Fruit fly (Drosophila melanogaster) whole organism, embryonic: ENCODE results near the gene Tsp29Fa.

Source experiments
- ATbp ChIP-seq: fragments of 200-800 bp; sonication (Bioruptor generic); optimal IDR thresholded peaks from 2 replicates; lab custom pipeline; 2017; ENCODE audit warnings: missing biosample characterization, mild to moderate bottlenecking, missing genetic modification characterization, missing genetic modification reagents
- Asciz ChIP-seq: fragments of 200-800 bp; sonication (Bioruptor generic); optimal IDR thresholded peaks from 2 replicates; lab custom pipeline; 2017; ENCODE audit warnings: missing biosample characterization, mild to moderate bottlenecking, missing genetic modification characterization, missing genetic modification reagents
- CG10654 ChIP-seq: fragments of 200-800 bp; sonication (Bioruptor generic); optimal IDR thresholded peaks from 2 replicates; lab custom pipeline; 2016; ENCODE audit warnings: missing biosample characterization, missing genetic modification characterization
- CG11093 ChIP-seq: fragments of 200-800 bp; sonication (Bioruptor generic); IDR thresholded peaks from 3 replicates; pipeline ENCODE4 v1.3.6; 2022; ENCODE audit warnings: missing biosample characterization, missing genetic modification characterization
- CG12219 ChIP-seq: fragments of 200-800 bp; sonication (Bioruptor generic); optimal IDR thresholded peaks from 3 replicates; lab custom pipeline; 2018; ENCODE audit warnings: missing biosample characterization, mild to moderate bottlenecking, missing genetic modification characterization
- CG14860 ChIP-seq: fragments of 200-800 bp; sonication (Bioruptor generic); IDR thresholded peaks from 3 replicates; pipeline ENCODE4 v1.3.6; 2022; ENCODE audit warnings: missing biosample characterization, missing genetic modification characterization; ENCODE audit not compliant: partially characterized antibody
- CG15011 ChIP-seq: fragments of 200-800 bp; sonication (Bioruptor generic); optimal IDR thresholded peaks from 3 replicates; lab custom pipeline; 2018; ENCODE audit warnings: missing biosample characterization, mild to moderate bottlenecking, missing genetic modification characterization
- CG16813 ChIP-seq: fragments of 200-800 bp; sonication (Bioruptor generic); IDR thresholded peaks from 3 replicates; pipeline ENCODE4 v1.3.6; 2022; ENCODE audit warnings: missing biosample characterization, missing genetic modification characterization; ENCODE audit not compliant: partially characterized antibody
- CG17385 ChIP-seq: fragments of 200-800 bp; sonication (Bioruptor generic); optimal IDR thresholded peaks from 3 replicates; lab custom pipeline; 2018; ENCODE audit warnings: missing biosample characterization, mild to moderate bottlenecking, missing genetic modification characterization
- CG17612 ChIP-seq: fragments of 200-800 bp; sonication (Bioruptor generic); IDR thresholded peaks from 2 replicates; pipeline ENCODE4 v1.3.6; 2022; ENCODE audit warnings: missing biosample characterization, missing genetic modification characterization
- CG17802 ChIP-seq: fragments of 200-800 bp; sonication (Bioruptor generic); optimal IDR thresholded peaks from 2 replicates; lab custom pipeline; 2018; ENCODE audit warnings: missing biosample characterization, mild to moderate bottlenecking, missing genetic modification characterization, moderate library complexity
- CG18599 ChIP-seq: fragments of 200-800 bp; sonication (Bioruptor generic); optimal IDR thresholded peaks from 3 replicates; lab custom pipeline; 2017; ENCODE audit warnings: missing biosample characterization, missing genetic modification characterization, mild to moderate bottlenecking, moderate library complexity, missing genetic modification reagents
- CG2129 ChIP-seq: fragments of 200-800 bp; sonication (Bioruptor generic); IDR thresholded peaks from 2 replicates; pipeline ENCODE4 v1.3.6; 2022; ENCODE audit warnings: missing biosample characterization, missing genetic modification characterization; ENCODE audit not compliant: partially characterized antibody
- CG31224 ChIP-seq: fragments of 200-800 bp; sonication (Bioruptor generic); IDR thresholded peaks from 2 replicates; pipeline ENCODE4 v1.3.6; 2022; ENCODE audit warnings: missing biosample characterization, missing genetic modification characterization
- CG32532 ChIP-seq: fragments of 200-800 bp; sonication (Bioruptor generic); IDR thresholded peaks from 2 replicates; pipeline ENCODE4 v1.3.6; 2022; ENCODE audit warnings: missing biosample characterization, missing genetic modification characterization
- CG3407 ChIP-seq: fragments of 200-800 bp; sonication (Bioruptor generic); optimal IDR thresholded peaks from 2 replicates; lab custom pipeline; 2018; ENCODE audit warnings: missing biosample characterization, mild to moderate bottlenecking, missing genetic modification characterization
- CG4328 ChIP-seq: fragments of 200-800 bp; sonication (Bioruptor generic); optimal IDR thresholded peaks from 3 replicates; lab custom pipeline; 2017; ENCODE audit warnings: missing biosample characterization, missing genetic modification reagents, missing genetic modification characterization
- CG4404 ChIP-seq: fragments of 200-800 bp; sonication (Bioruptor generic); IDR thresholded peaks from 2 replicates; pipeline ENCODE4 v1.3.6; 2022; ENCODE audit warnings: missing biosample characterization, missing genetic modification characterization
- CG6272 ChIP-seq: fragments of 200-800 bp; sonication (Bioruptor generic); IDR thresholded peaks from 2 replicates; pipeline ENCODE4 v1.3.6; 2022; ENCODE audit warnings: missing biosample characterization, missing genetic modification characterization
- CG7745 ChIP-seq: fragments of 200-800 bp; sonication (Bioruptor generic); optimal IDR thresholded peaks from 2 replicates; lab custom pipeline; 2018; ENCODE audit warnings: missing biosample characterization, mild to moderate bottlenecking, missing genetic modification characterization, moderate library complexity
- CG8281 ChIP-seq: fragments of 200-800 bp; sonication (Bioruptor generic); optimal IDR thresholded peaks from 2 replicates; lab custom pipeline; 2018; ENCODE audit warnings: missing biosample characterization, mild to moderate bottlenecking, missing genetic modification characterization, moderate library complexity
- CG9437 ChIP-seq: fragments of 200-800 bp; sonication (Bioruptor generic); optimal IDR thresholded peaks from 2 replicates; lab custom pipeline; 2018; ENCODE audit warnings: missing biosample characterization, mild to moderate bottlenecking, missing genetic modification characterization
- CG9876 ChIP-seq: fragments of 200-800 bp; sonication (Bioruptor generic); optimal IDR thresholded peaks from 2 replicates; lab custom pipeline; 2016; ENCODE audit warnings: missing biosample characterization, missing genetic modification characterization
- Dek ChIP-seq: fragments of 200-800 bp; sonication (Bioruptor generic); optimal IDR thresholded peaks from 3 replicates; lab custom pipeline; 2019; ENCODE audit warnings: missing biosample characterization, mild to moderate bottlenecking, missing genetic modification characterization, moderate library complexity
- Dfd ChIP-seq, 2 experiments: fragments of >200 bp; optimal IDR thresholded peaks; 2 replicates each; lab custom pipeline; 2017; ENCODE audit warnings: missing biosample characterization in 2 of 2, missing genetic modification characterization in 2 of 2
- Fer3 ChIP-seq: fragments of 200-800 bp; sonication (Bioruptor generic); optimal IDR thresholded peaks from 2 replicates; lab custom pipeline; 2018; ENCODE audit warnings: missing biosample characterization, mild to moderate bottlenecking, missing genetic modification characterization, moderate library complexity
- HLH4C ChIP-seq: fragments of 200-800 bp; sonication (Bioruptor generic); IDR thresholded peaks from 3 replicates; pipeline ENCODE4 v1.3.6; 2022; ENCODE audit warnings: missing biosample characterization, missing genetic modification characterization; ENCODE audit not compliant: partially characterized antibody
- Hr78 ChIP-seq, 2 experiments: fragments of 200-800 bp in 1 of 2; fragments of >200 bp in 1 of 2; sonication (Bioruptor generic) in 1 of 2; optimal IDR thresholded peaks; 2 replicates each; lab custom pipeline; 2017 to 2019; ENCODE audit warnings: missing biosample characterization in 2 of 2, missing genetic modification characterization in 2 of 2, mild to moderate bottlenecking in 1 of 2, moderate library complexity in 1 of 2
- Mad ChIP-seq: fragments of 200-800 bp; sonication (Bioruptor generic); optimal IDR thresholded peaks from 2 replicates; lab custom pipeline; 2016; ENCODE audit warnings: missing biosample characterization, missing genetic modification characterization
- Oaz ChIP-seq: fragments of 200-800 bp; sonication (Bioruptor generic); IDR thresholded peaks from 2 replicates; pipeline ENCODE4 v1.3.6; 2022; ENCODE audit warnings: missing biosample characterization, missing genetic modification characterization
- Optix ChIP-seq: fragments of 200-800 bp; sonication (Bioruptor generic); IDR thresholded peaks from 3 replicates; pipeline ENCODE4 v1.3.6; 2022; ENCODE audit warnings: missing biosample characterization, missing genetic modification characterization
- Poxn ChIP-seq: fragments of 200-800 bp; sonication (Bioruptor generic); IDR thresholded peaks from 2 replicates; pipeline ENCODE4 v1.3.6; 2022; ENCODE audit warnings: missing biosample characterization, missing genetic modification characterization
- TFAM ChIP-seq: fragments of 200-800 bp; sonication (Bioruptor generic); optimal IDR thresholded peaks from 2 replicates; lab custom pipeline; 2017; ENCODE audit warnings: missing biosample characterization, missing genetic modification characterization, inconsistent platforms
- ac ChIP-seq: fragments of 200-800 bp; sonication (Bioruptor generic); optimal IDR thresholded peaks from 3 replicates; lab custom pipeline; 2017; ENCODE audit warnings: missing biosample characterization, mild to moderate bottlenecking, missing genetic modification characterization
- br ChIP-seq: fragments of >200 bp; optimal IDR thresholded peaks from 2 replicates; lab custom pipeline; 2017
- dimm ChIP-seq: fragments of 200-800 bp; sonication (Bioruptor generic); IDR thresholded peaks from 2 replicates; pipeline ENCODE4 v1.3.6; 2022; ENCODE audit warnings: missing biosample characterization, missing genetic modification characterization
- en ChIP-seq: fragments of 200-800 bp; sonication (Bioruptor generic); optimal IDR thresholded peaks from 2 replicates; lab custom pipeline; 2016; ENCODE audit warnings: missing biosample characterization, missing genetic modification characterization
- fd96Cb ChIP-seq: fragments of 200-800 bp; sonication (Bioruptor generic); optimal IDR thresholded peaks from 2 replicates; lab custom pipeline; 2018; ENCODE audit warnings: missing biosample characterization, mild to moderate bottlenecking, missing genetic modification characterization, moderate library complexity
- fru ChIP-seq: fragments of >200 bp; optimal IDR thresholded peaks from 2 replicates; lab custom pipeline; 2017
- jumu ChIP-seq: fragments of 200-800 bp; sonication (Bioruptor generic); optimal IDR thresholded peaks from 3 replicates; lab custom pipeline; 2016; ENCODE audit warnings: missing biosample characterization, missing genetic modification characterization
- kah ChIP-seq: fragments of 200-800 bp; sonication (Bioruptor generic); optimal IDR thresholded peaks from 2 replicates; lab custom pipeline; 2018; ENCODE audit warnings: missing biosample characterization, mild to moderate bottlenecking, missing genetic modification characterization
- ken ChIP-seq: fragments of 200-800 bp; sonication (Bioruptor generic); IDR thresholded peaks from 3 replicates; pipeline ENCODE4 v1.3.6; 2022; ENCODE audit warnings: missing biosample characterization, missing genetic modification characterization
- lab ChIP-seq: fragments of 200-800 bp; sonication (Bioruptor generic); optimal IDR thresholded peaks from 3 replicates; lab custom pipeline; 2017; ENCODE audit warnings: missing biosample characterization, missing genetic modification characterization, mild to moderate bottlenecking, moderate library complexity, missing genetic modification reagents
- nerfin-2 ChIP-seq: fragments of 200-800 bp; sonication (Bioruptor generic); IDR thresholded peaks from 2 replicates; pipeline ENCODE4 v1.3.6; 2022; ENCODE audit warnings: missing biosample characterization, missing genetic modification characterization; ENCODE audit not compliant: partially characterized antibody
- otp ChIP-seq: fragments of 200-800 bp; sonication (Bioruptor generic); IDR thresholded peaks from 3 replicates; pipeline ENCODE4, ENCODE4 v1.3.6; 2022; ENCODE audit warnings: missing biosample characterization, missing genetic modification characterization
- pb ChIP-seq: fragments of 200-800 bp; sonication (Bioruptor generic); optimal IDR thresholded peaks from 3 replicates; lab custom pipeline; 2016; ENCODE audit warnings: missing biosample characterization, missing genetic modification characterization
- row ChIP-seq: fragments of 200-800 bp; sonication (Bioruptor generic); IDR thresholded peaks from 3 replicates; pipeline ENCODE4 v1.3.6; 2022; ENCODE audit warnings: missing biosample characterization, missing genetic modification characterization
- sc ChIP-seq, 3 experiments: fragments of >200 bp in 2 of 3; fragments of 200-800 bp in 1 of 3; sonication (Bioruptor generic) in 1 of 3; optimal IDR thresholded peaks; 2 replicates in 2 of 3; 3 replicates in 1 of 3; lab custom pipeline; 2017; ENCODE audit warnings: mild to moderate bottlenecking in 1 of 3, missing biosample characterization in 1 of 3, missing genetic modification characterization in 1 of 3, missing genetic modification reagents in 1 of 3
- sim ChIP-seq: fragments of 200-800 bp; sonication (Bioruptor generic); IDR thresholded peaks from 2 replicates; pipeline ENCODE4 v1.3.6; 2022; ENCODE audit warnings: missing biosample characterization, missing genetic modification characterization
- sr ChIP-seq: fragments of 200-800 bp; sonication (Bioruptor generic); IDR thresholded peaks from 3 replicates; pipeline ENCODE4 v1.3.6; 2022; ENCODE audit warnings: missing biosample characterization, missing genetic modification characterization

Tsp29Fa gene

dm6 chr2L:8937003-8937402 lies 3.2 kb downstream of the Tsp29Fa start, which contains the start of gene Tsp29Fb (continued):
- TF ChIP-seq TFAM (GFP tag; lab: Kevin White, UChicago) (no peak), Dfd (GFP tag; optimal IDR thresholded peaks at IDR 0.05; lab: Kevin White, UChicago) (no peak), CG3407 (GFP tag; lab: Kevin White, UChicago) (peak; percentile 32), HLH4C (GFP tag; lab: Robert Waterston, UW) (no peak), CG31224 (GFP tag; lab: Robert Waterston, UW) (peak; percentile 57), CG12219 (GFP tag; lab: Kevin White, UChicago) (peak; percentile 60), dimm (GFP tag; lab: Robert Waterston, UW) (no peak), Hr78 (GFP tag; optimal IDR thresholded peaks at IDR 0.05; lab: Kevin White, UChicago) (peak in 1 of 2 experiments; percentile 7), CG4328 (GFP tag; lab: Kevin White, UChicago) (peak; percentile 65), row (GFP tag; lab: Robert Waterston, UW) (peak; percentile 92), fru (lab: Kevin White, UChicago) (no peak), lab (GFP tag; lab: Kevin White, UChicago) (peak; percentile 90), nerfin-2 (GFP tag; lab: Robert Waterston, UW) (no peak), CG6272 (GFP tag; lab: Robert Waterston, UW) (peak; percentile 23; the same call in 1 of the 2 replicates), CG4404 (peak; percentile 23; the same call in 1 of the 2 replicates), Oaz (GFP tag; lab: Robert Waterston, UW) (peak; percentile 38; the same call in 1 of the 2 replicates), fd96Cb (tag; lab: Kevin White, UChicago) (peak; percentile 75), Fer3 (tag; lab: Kevin White, UChicago) (peak; percentile 86), br (lab: Kevin White, UChicago) (no peak), sim (GFP tag; lab: Robert Waterston, UW) (no peak), sr (GFP tag; lab: Robert Waterston, UW) (no peak; the same call in 2 of the 3 replicates), CG17385 (GFP tag; lab: Kevin White, UChicago) (peak; percentile 76), pb (no peak), CG7745 (tag; lab: Kevin White, UChicago) (no peak), CG8281 (tag; lab: Kevin White, UChicago) (peak; percentile 37), CG32532 (GFP tag; lab: Robert Waterston, UW) (peak; percentile 76), otp (GFP tag; lab: Robert Waterston, UW) (no peak), CG18599 (GFP tag; lab: Kevin White, UChicago) (peak; percentile 92), ATbp (GFP tag; lab: Kevin White, UChicago) (peak; percentile 67), jumu (GFP tag; lab: Kevin White, UChicago) (peak; percentile 8), ac (no peak), CG10654 (peak; percentile 56), Dek (tag; lab: Kevin White, UChicago) (peak; percentile 86), CG17612 (GFP tag; lab: Robert Waterston, UW) (no peak), ken (GFP tag; lab: Robert Waterston, UW) (0 out of 3 replicates have a peak, but pooled peaks have one; percentile 35), CG17802 (tag; lab: Kevin White, UChicago) (no peak), CG16813 (GFP tag; lab: Robert Waterston, UW) (no peak), Optix (GFP tag; lab: Robert Waterston, UW) (no peak), kah (GFP tag; lab: Kevin White, UChicago) (peak; percentile 46), CG11093 (GFP tag; lab: Robert Waterston, UW) (peak; percentile 65; the same call in 2 of the 3 replicates), sc (optimal IDR thresholded peaks at IDR 0.05; lab: Kevin White, UChicago) (no peak), sc (GFP tag; optimal IDR thresholded peaks at IDR 0.05; lab: Kevin White, UChicago) (peak; percentile 14), Poxn (GFP tag; lab: Robert Waterston, UW) (no peak), CG15011 (GFP tag; lab: Kevin White, UChicago) (peak; percentile 73), CG2129 (GFP tag; lab: Robert Waterston, UW) (no peak), Mad (GFP tag; lab: Kevin White, UChicago) (peak; percentile 16), en (GFP tag; lab: Kevin White, UChicago) (no peak), CG14860 (no peak), CG9437 (GFP tag; lab: Kevin White, UChicago) (peak; percentile 64), CG9876 (GFP tag; lab: Kevin White, UChicago) (no peak), Asciz (GFP tag; lab: Kevin White, UChicago) (peak; percentile 65)
